Worm (Caenorhabditis elegans) whole organism, young adult: ENCODE results near the gene akt-2.
A peak's percentile ranks its signal among the peaks of the same experiment; 100 is the strongest.

Experiments
- C17E4.6 ChIP-seq: fragments of 200-800 bp; sonication (Bioruptor generic); IDR thresholded peaks from 2 replicates; pipeline ENCODE4 v1.3.6; 2022; ENCODE audit warnings: missing genetic modification reagents, missing genetic modification characterization, missing compliant biosample characterization
- D2030.7 ChIP-seq: fragments of 200-800 bp; sonication (Bioruptor generic); IDR thresholded peaks from 2 replicates; pipeline ENCODE4 v1.3.6; 2022; ENCODE audit warnings: missing genetic modification reagents, missing genetic modification characterization, missing compliant biosample characterization
- F10E7.11 ChIP-seq: sonication (generic microtip); optimal IDR thresholded peaks from 2 replicates; lab custom pipeline; 2017; ENCODE audit warnings: mild to moderate bottlenecking, missing genetic modification characterization, moderate library complexity, missing compliant biosample characterization
- F37B4.10 ChIP-seq: fragments of 200-800 bp; sonication (Bioruptor generic); IDR thresholded peaks from 2 replicates; pipeline ENCODE4 v1.3.6; 2022; ENCODE audit warnings: missing genetic modification characterization, missing compliant biosample characterization
- F49E8.2 ChIP-seq: sonication (generic microtip); optimal IDR thresholded peaks from 3 replicates; lab custom pipeline; 2017; ENCODE audit warnings: missing genetic modification characterization, mild to moderate bottlenecking, missing compliant biosample characterization, antibody characterized with exemption, moderate library complexity; ENCODE audit not compliant: insufficient read depth
- T26A5.8 ChIP-seq: sonication (generic microtip); optimal IDR thresholded peaks from 2 replicates; lab custom pipeline; 2016; ENCODE audit warnings: missing genetic modification characterization, missing compliant biosample characterization
- Y95B8A.8 ChIP-seq: fragments of 200-800 bp; sonication (Bioruptor generic); IDR thresholded peaks from 2 replicates; pipeline ENCODE4 v1.3.6; 2022; ENCODE audit warnings: missing genetic modification reagents, missing genetic modification characterization, missing compliant biosample characterization
- ZK185.1 ChIP-seq: sonication (generic microtip); optimal IDR thresholded peaks from 2 replicates; lab custom pipeline; 2016; ENCODE audit warnings: mild to moderate bottlenecking, missing genetic modification characterization, missing compliant biosample characterization; ENCODE audit not compliant: poor library complexity, severe bottlenecking
- akir-1 ChIP-seq: fragments of 200-800 bp; sonication (Bioruptor generic); optimal IDR thresholded peaks from 2 replicates; lab custom pipeline; 2018; ENCODE audit warnings: mild to moderate bottlenecking, missing genetic modification characterization, moderate library complexity, missing compliant biosample characterization
- aptf-2 ChIP-seq: fragments of 200-800 bp; sonication (Bioruptor generic); conservative IDR thresholded peaks from 2 replicates; pipeline ENCODE4 v1.3.6; 2022; ENCODE audit warnings: missing genetic modification reagents, missing genetic modification characterization, missing compliant biosample characterization
- aptf-3 ChIP-seq: fragments of 200-800 bp; sonication (Bioruptor generic); IDR thresholded peaks from 2 replicates; pipeline ENCODE4 v1.3.6; 2022; ENCODE audit warnings: missing genetic modification characterization, missing compliant biosample characterization
- athp-1 ChIP-seq: sonication (generic microtip); optimal IDR thresholded peaks from 2 replicates; lab custom pipeline; 2017; ENCODE audit warnings: mild to moderate bottlenecking, missing genetic modification characterization, missing compliant biosample characterization
- attf-3 ChIP-seq: fragments of 200-800 bp; sonication (Bioruptor generic); conservative IDR thresholded peaks from 2 replicates; pipeline ENCODE4 v1.3.6; 2022; ENCODE audit warnings: missing genetic modification reagents, missing genetic modification characterization, missing compliant biosample characterization
- attf-5 ChIP-seq: fragments of 200-800 bp; sonication (Bioruptor generic); optimal IDR thresholded peaks from 2 replicates; lab custom pipeline; 2018; ENCODE audit warnings: mild to moderate bottlenecking, missing genetic modification characterization, missing compliant biosample characterization
- attf-6 ChIP-seq: fragments of 200-800 bp; sonication (Bioruptor generic); IDR thresholded peaks from 2 replicates; pipeline ENCODE4 v1.3.6; 2022; ENCODE audit warnings: missing genetic modification reagents, missing genetic modification characterization, missing compliant biosample characterization
- bed-2 ChIP-seq: fragments of 200-800 bp; sonication (Bioruptor generic); IDR thresholded peaks from 2 replicates; pipeline ENCODE4 v1.3.6; 2022; ENCODE audit warnings: missing genetic modification reagents, missing genetic modification characterization, missing compliant biosample characterization
- cebp-1 ChIP-seq, 2 experiments: fragments of 200-800 bp in 1 of 2; sonication (Bioruptor generic) in 1 of 2; sonication (generic microtip) in 1 of 2; IDR thresholded peaks in 1 of 2; optimal IDR thresholded peaks in 1 of 2; 2 replicates each; pipeline versions ENCODE4 v1.3.6 to Lab custom; 2017 to 2022; ENCODE audit warnings: missing compliant biosample characterization in 2 of 2, missing genetic modification characterization in 2 of 2, mild to moderate bottlenecking in 1 of 2, missing genetic modification reagents in 1 of 2, moderate library complexity in 1 of 2
- dox-1 ChIP-seq: fragments of 200-800 bp; sonication (Bioruptor generic); IDR thresholded peaks from 2 replicates; pipeline ENCODE4 v1.3.6; 2022; ENCODE audit warnings: missing genetic modification reagents, missing genetic modification characterization, missing compliant biosample characterization
- him-1 ChIP-seq: sonication (generic microtip); optimal IDR thresholded peaks from 2 replicates; lab custom pipeline; 2016; ENCODE audit warnings: missing genotype, missing genetic modification reagents, missing genetic modification characterization, missing compliant biosample characterization
- lag-1 ChIP-seq: fragments of 200-800 bp; sonication (Bioruptor generic); IDR thresholded peaks from 2 replicates; pipeline ENCODE4 v1.3.6; 2022; ENCODE audit warnings: missing genetic modification reagents, missing genetic modification characterization, missing compliant biosample characterization
- lin-54 ChIP-seq: fragments of 200-800 bp; sonication (Bioruptor generic); optimal IDR thresholded peaks from 2 replicates; lab custom pipeline; 2018; ENCODE audit warnings: mild to moderate bottlenecking, missing genetic modification characterization, missing compliant biosample characterization
- lsy-27 ChIP-seq: sonication (generic microtip); optimal IDR thresholded peaks from 2 replicates; lab custom pipeline; 2017; ENCODE audit warnings: missing genetic modification characterization, mild to moderate bottlenecking, missing compliant biosample characterization, antibody characterized with exemption, missing genotype, borderline replicate concordance; ENCODE audit not compliant: insufficient read depth
- madf-3 ChIP-seq: fragments of 200-800 bp; sonication (Bioruptor generic); IDR thresholded peaks from 2 replicates; pipeline ENCODE4 v1.3.6; 2022; ENCODE audit warnings: missing genetic modification reagents, missing genetic modification characterization, missing compliant biosample characterization
- mes-4 ChIP-seq: sonication (generic microtip); optimal IDR thresholded peaks from 2 replicates; lab custom pipeline; 2016; ENCODE audit warnings: missing genotype, missing genetic modification characterization, missing compliant biosample characterization
- nfyb-1 ChIP-seq: fragments of 200-800 bp; sonication (Bioruptor generic); IDR thresholded peaks from 2 replicates; pipeline ENCODE4 v1.3.6; 2022; ENCODE audit warnings: missing genetic modification reagents, missing genetic modification characterization, missing compliant biosample characterization
- nhr-80 ChIP-seq: sonication (generic microtip); optimal IDR thresholded peaks from 2 replicates; lab custom pipeline; 2016; ENCODE audit warnings: missing genetic modification characterization, missing compliant biosample characterization
- pha-4 ChIP-seq: fragments of 150-350 bp; sonication (generic microtip); optimal IDR thresholded peaks from 2 replicates; lab custom pipeline; 2014; ENCODE audit warnings: missing biosample characterization, missing genetic modification reagents, missing genetic modification characterization
- snpc-3.4 ChIP-seq: sonication (generic microtip); optimal IDR thresholded peaks from 2 replicates; lab custom pipeline; 2017; ENCODE audit warnings: missing genetic modification characterization, mild to moderate bottlenecking, missing compliant biosample characterization, antibody characterized with exemption, moderate library complexity, missing genotype, missing genetic modification reagents
- snpc-4 ChIP-seq, 5 experiments: fragments of 150-350 bp in 1 of 5; sonication (generic microtip) in 4 of 5; optimal IDR thresholded peaks; 2 replicates each; lab custom pipeline; 2014 to 2018; ENCODE audit warnings: missing genetic modification characterization in 5 of 5, missing biosample characterization in 3 of 5, antibody characterized with exemption in 2 of 5, mild to moderate bottlenecking in 2 of 5, missing compliant biosample characterization in 2 of 5, missing genotype in 2 of 5, moderate library complexity in 2 of 5, missing genetic modification reagents in 1 of 5
- tlf-1 ChIP-seq: fragments of 200-800 bp; sonication (Bioruptor generic); optimal IDR thresholded peaks from 2 replicates; lab custom pipeline; 2018; ENCODE audit warnings: mild to moderate bottlenecking, missing genetic modification characterization, missing compliant biosample characterization
- unc-130 ChIP-seq: sonication (generic microtip); optimal IDR thresholded peaks from 2 replicates; lab custom pipeline; 2016; ENCODE audit warnings: missing genetic modification reagents, missing genetic modification characterization, missing compliant biosample characterization
- xnd-1 ChIP-seq: sonication (generic microtip); optimal IDR thresholded peaks from 2 replicates; lab custom pipeline; 2016; ENCODE audit warnings: missing genotype, missing genetic modification reagents, missing genetic modification characterization, missing compliant biosample characterization
- ztf-18 ChIP-seq: sonication (generic microtip); optimal IDR thresholded peaks from 2 replicates; lab custom pipeline; 2016; ENCODE audit warnings: missing genotype, mild to moderate bottlenecking, missing genetic modification characterization, missing compliant biosample characterization
- ztf-6 ChIP-seq: fragments of 200-800 bp; sonication (Bioruptor generic); IDR thresholded peaks from 2 replicates; pipeline ENCODE4 v1.3.6; 2022; ENCODE audit warnings: missing genetic modification reagents, missing genetic modification characterization, missing compliant biosample characterization

akt-2 gene

ce11 chrX:14141344-14141841, 6.1 kb upstream of the akt-2 start:
- TF ChIP-seq dox-1 (GFP tag; lab: Robert Waterston, UW) (no peak), snpc-3.4 (no peak), ztf-18 (tag; lab: Kevin White, UChicago) (no peak), C17E4.6 (GFP tag; lab: Robert Waterston, UW) (no peak), D2030.7 (GFP tag; lab: Robert Waterston, UW) (no peak), nfyb-1 (no peak), tlf-1 (GFP tag; lab: Kevin White, UChicago) (no peak), pha-4 (no peak), F10E7.11 (tag; lab: Kevin White, UChicago) (no peak), lsy-27 (tag; lab: Kevin White, UChicago) (no peak), attf-5 (GFP tag; lab: Kevin White, UChicago) (no peak), F37B4.10 (GFP tag; lab: Robert Waterston, UW) (no peak), madf-3 (GFP tag; lab: Robert Waterston, UW) (no peak), unc-130 (GFP tag; lab: Kevin White, UChicago) (no peak), attf-3 (GFP tag; lab: Robert Waterston, UW) (no peak), xnd-1 (no peak), him-1 (no peak), aptf-2 (no peak), akir-1 (GFP tag; lab: Kevin White, UChicago) (no peak), mes-4 (tag; lab: Kevin White, UChicago) (no peak)

- no peak for TF ChIP-seq Y95B8A.8
- TF ChIP-seq akir-1 (GFP tag; lab: Kevin White, UChicago) = no peak
Observed at ce11 chrX:14141896-14142392, 5.6 kb upstream of the akt-2 start, which contains the start of gene ceh-89. ceh-89 (plus strand) TSS chrX:14141946.

ce11 chrX:14145634-14146033, 1.9 kb upstream of the akt-2 start:
- TF ChIP-seq cebp-1 (GFP tag; IDR thresholded peaks at IDR 0.05; lab: Robert Waterston, UW) (peak; percentile 80), cebp-1 (tag; optimal IDR thresholded peaks at IDR 0.05; lab: Kevin White, UChicago) (peak; percentile 90), ZK185.1 (tag; lab: Kevin White, UChicago) (no peak), aptf-3 (GFP tag; lab: Robert Waterston, UW) (no peak), attf-6 (GFP tag; lab: Robert Waterston, UW) (no peak), bed-2 (GFP tag; lab: Robert Waterston, UW) (no peak), T26A5.8 (tag; lab: Kevin White, UChicago) (no peak), lin-54 (GFP tag; lab: Kevin White, UChicago) (no peak), F49E8.2 (tag; lab: Kevin White, UChicago) (no peak), lag-1 (no peak), athp-1 (no peak), pha-4 (no peak), nhr-80 (tag; lab: Kevin White, UChicago) (no peak), ztf-6 (GFP tag; lab: Robert Waterston, UW) (no peak), snpc-4 (GFP tag; optimal IDR thresholded peaks at IDR 0.05; lab: Kevin White, UChicago) (no peak), snpc-4 (tag; optimal IDR thresholded peaks at IDR 0.05; lab: Kevin White, UChicago) (peak in 2 of 4 experiments; percentile 1 to 14)
